Fruit fly (Drosophila melanogaster): ENCODE measurements around the gene CG16790.

Gene CG16790

DNA sequence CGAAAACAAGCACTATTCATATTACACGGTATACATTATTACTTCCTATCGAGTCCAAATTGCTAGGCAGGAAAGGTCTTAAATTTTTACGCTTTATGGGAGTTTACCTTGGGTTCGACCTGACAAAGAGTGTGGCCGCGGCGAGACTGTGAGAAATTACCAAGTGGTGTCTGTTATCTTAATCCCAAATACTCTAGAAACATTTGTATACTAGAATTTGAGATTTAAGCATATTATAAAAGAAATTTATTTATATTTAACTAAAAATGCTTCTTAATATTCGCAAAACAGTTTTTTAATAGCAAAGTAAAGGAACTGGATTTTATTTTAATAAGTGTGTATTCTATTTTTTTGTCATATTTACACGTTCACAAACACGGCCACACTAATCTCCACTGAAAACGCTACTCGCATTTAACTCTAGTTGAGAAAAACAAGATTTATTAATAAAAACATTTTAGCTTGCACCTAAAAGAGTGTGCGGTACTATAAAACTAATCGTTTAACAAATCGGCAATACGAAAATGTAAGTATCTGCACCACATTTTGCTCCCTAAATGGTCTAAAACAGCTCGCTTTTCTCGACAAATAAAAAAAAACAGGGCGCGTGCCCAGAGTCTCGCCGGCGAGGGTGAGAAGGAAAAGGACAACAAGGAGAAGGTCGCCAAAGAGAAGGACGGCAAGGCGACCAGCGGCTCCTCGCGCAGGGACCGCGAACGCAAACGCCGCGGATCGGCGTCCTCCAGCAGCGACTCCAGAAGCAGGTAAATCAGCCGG is 18.2 kb downstream of the CG16790 start, which contains the start of the genes mura and RnpS1:
TSS of gene mura (minus strand) at position 148 of the 777 bp plus-strand sequence.
TSS of gene RnpS1 (plus strand) at position 376 of the 777 bp plus-strand sequence.
- TF ChIP-seq Myc (optimal IDR thresholded peaks at IDR 0.05): no peak
- TF ChIP-seq psq (optimal IDR thresholded peaks at IDR 0.05): no peak
- TF ChIP-seq Sin3A (optimal IDR thresholded peaks at IDR 0.05): no peak
- TF ChIP-seq ttk (optimal IDR thresholded peaks at IDR 0.05): no peak
- TF ChIP-seq insv (optimal IDR thresholded peaks at IDR 0.05): no peak
- TF ChIP-seq h (optimal IDR thresholded peaks at IDR 0.05): no peak

DNA sequence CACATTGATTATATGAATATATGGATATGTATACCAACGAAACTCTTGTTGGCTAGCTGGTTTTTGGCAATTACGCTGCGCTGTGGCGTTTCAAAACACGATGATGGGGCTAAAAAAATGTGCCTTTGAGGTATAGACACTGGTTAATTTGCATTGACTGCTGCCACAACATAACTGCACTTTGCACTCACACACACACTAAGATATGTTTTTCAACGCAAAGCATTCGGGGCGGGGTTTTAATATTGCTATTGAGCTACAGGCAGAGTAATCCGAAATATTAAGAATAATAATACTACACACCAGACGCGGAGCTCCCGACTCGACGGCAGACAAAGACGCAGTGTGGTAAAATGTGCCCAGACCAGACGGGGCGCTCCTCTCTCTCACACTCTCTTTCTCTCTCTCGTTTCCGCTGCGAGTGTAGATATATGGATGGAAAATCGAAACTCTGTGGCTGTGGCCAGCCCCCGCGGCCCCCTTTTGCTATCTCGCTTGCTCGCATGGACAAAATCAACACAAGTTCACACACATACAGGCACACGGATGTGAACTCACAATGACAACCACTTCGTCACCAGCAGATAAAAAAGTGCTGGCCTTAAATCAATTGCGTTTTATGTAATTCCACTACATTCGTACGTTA is 18.9 kb downstream of the CG16790 start:
- no peak for TF ChIP-seq psq (optimal IDR thresholded peaks at IDR 0.05)
- peak; percentile 82 for TF ChIP-seq insv (optimal IDR thresholded peaks at IDR 0.05)

DNA sequence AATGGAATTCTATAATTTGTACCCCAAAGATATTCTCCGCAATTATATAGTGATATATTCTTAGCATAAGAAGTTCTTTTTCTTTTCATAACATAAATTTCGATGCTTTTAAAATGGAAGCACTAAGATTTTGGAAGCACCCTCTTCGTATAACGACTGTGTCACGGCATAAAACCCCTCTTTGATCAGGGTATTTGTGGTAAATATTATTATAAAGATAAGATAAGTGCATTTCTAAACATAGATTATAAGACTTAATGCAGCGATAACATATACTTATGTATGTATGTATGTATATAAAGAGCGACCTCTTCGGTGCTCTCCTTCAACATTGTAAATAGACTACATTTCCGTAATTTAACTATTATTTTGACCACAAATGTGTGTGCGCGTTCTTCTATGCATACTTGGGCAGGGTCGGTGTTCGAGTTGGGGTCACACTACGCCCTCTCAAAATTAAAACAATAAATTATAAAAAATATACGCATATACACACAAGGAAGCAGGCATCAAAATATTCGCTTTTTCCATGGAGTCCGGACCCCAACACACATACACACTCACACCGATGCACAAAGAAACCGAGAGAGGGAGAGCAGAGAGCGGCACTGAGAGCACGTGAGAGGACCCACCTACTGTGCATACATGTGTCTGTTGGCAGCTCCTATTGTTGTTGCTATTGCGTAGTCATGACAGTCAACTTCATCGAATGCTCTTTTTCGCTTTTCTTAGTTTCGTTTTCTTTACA is 19.6 kb downstream of the CG16790 start:
- TF ChIP-seq psq (optimal IDR thresholded peaks at IDR 0.05) (no peak), ttk (optimal IDR thresholded peaks at IDR 0.05) (no peak), Sin3A (optimal IDR thresholded peaks at IDR 0.05) (no peak), insv (optimal IDR thresholded peaks at IDR 0.05) (no peak), h (optimal IDR thresholded peaks at IDR 0.05) (no peak), Myc (optimal IDR thresholded peaks at IDR 0.05) (no peak)

DNA sequence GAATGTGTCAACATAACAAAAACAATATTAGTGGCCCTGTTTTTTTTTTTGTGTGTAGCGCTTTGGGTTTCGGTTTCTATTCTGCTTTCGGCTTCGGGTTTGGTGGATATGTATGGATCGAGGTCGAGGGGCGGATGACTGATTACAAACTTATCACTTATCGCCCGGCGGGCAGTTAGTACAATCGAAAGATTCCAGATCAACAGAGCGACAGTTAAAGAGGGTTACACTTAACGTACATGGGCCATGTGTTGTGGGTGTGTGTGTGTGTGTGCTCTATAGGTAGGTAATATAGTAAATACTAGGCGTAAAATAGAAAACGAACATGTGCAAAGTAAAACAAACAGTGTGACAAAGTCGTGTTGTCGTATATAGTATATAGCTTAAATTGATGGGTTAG is 21.2 kb downstream of the CG16790 start:
- TF ChIP-seq ttk (optimal IDR thresholded peaks at IDR 0.05) (no peak), insv (optimal IDR thresholded peaks at IDR 0.05) (no peak), Sin3A (optimal IDR thresholded peaks at IDR 0.05) (no peak)

DNA sequence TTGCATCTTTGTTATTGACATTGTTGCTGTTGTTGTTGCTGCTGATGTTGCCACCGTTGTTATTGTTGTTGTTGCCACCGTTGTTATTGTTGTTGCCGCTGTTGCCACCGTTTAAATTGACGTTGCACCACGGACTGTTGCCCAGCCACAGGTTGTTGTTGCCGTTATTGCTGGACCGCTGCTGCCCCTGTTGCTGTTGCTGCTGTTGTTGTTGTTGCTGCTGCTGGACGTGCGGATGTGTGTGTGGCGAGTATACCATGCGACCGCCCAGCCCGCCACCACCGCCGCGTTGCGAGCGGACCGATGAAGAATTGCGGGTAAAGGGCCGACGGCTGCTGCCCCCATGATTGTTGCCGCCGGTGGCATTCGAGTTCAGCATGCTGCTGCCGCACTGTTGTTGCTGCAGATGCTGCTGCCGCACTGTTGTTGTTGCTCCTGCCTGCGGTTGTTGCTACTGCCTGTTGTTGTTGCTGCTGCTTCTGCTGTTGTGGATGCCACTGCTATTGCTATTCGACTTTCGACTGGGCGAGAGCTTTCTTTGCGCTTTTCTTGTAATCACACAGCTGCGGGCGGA is 23.1 kb downstream of the CG16790 start:
- TF ChIP-seq insv (optimal IDR thresholded peaks at IDR 0.05) (no peak), Sin3A (optimal IDR thresholded peaks at IDR 0.05) (no peak), Myc (optimal IDR thresholded peaks at IDR 0.05) (no peak), psq (optimal IDR thresholded peaks at IDR 0.05) (no peak), h (optimal IDR thresholded peaks at IDR 0.05) (no peak), ttk (optimal IDR thresholded peaks at IDR 0.05) (no peak)

DNA sequence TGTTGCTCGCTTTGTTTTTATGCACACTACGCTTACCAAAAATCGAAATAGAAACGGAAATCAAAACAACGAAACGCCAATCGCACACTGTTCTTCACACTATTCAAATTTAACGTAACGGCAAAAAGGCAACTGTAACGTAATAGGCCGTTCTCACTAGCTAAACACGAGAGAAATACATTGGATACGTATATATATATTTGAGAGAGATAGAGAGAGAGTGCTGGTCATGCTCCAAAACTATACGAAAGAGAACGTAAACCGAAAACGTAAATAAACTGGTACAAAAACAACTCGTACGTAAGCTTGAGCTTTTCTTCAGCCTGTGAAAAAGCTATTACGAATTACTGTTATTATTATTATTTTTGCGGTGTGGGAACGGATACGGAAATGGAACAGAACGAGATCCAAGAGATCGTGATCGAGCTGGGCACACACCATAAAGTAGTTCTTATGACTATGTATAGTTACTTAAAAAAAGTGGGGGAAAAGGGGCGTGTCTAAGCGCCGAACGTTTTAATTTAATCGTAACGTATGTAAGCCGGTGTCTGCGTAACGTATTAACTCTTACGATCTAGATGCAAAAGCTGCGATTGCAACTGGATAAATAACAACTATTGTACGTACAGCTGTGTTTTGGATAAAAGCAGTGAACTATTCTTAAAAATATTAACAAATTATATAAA is 26.4 kb downstream of the CG16790 start:
- TF ChIP-seq ttk (optimal IDR thresholded peaks at IDR 0.05) (no peak), insv (optimal IDR thresholded peaks at IDR 0.05) (no peak), psq (optimal IDR thresholded peaks at IDR 0.05) (no peak), h (optimal IDR thresholded peaks at IDR 0.05) (no peak), Sin3A (optimal IDR thresholded peaks at IDR 0.05) (no peak), Myc (optimal IDR thresholded peaks at IDR 0.05) (no peak)

DNA sequence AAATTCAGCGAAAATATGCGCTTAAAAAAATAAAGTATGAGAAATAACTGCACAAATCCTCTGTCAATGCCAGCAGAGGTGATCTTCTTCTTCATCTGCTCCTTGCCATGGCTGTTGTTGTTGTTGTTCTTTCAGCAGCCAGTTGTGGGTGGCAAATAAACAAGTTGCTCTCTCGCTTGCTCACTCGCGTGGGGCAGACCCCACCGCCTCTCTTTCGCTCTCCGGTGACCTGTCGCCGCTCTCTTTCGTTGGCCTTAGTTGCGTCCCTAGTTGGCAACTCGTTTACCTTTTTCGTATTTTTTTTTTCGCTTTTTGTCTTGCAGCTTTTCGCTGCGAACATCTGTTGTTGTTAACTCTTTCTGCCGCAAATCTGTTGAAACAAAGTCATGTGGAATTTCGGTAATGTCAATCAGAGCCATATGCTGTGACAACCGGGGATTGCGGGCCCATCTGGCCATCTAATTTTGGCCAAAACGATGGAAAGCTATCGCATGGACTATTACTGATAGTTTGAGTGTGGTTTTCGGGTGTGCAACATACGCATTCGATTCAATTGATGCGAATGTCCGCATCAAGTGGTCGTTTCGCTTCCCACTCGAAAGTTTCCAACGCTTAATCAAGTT is 35.3 kb downstream of the CG16790 start:
- TF ChIP-seq Sin3A (optimal IDR thresholded peaks at IDR 0.05) (no peak), h (optimal IDR thresholded peaks at IDR 0.05) (no peak), psq (optimal IDR thresholded peaks at IDR 0.05) (no peak), ttk (optimal IDR thresholded peaks at IDR 0.05) (no peak), insv (optimal IDR thresholded peaks at IDR 0.05) (no peak), Myc (optimal IDR thresholded peaks at IDR 0.05) (no peak)

DNA sequence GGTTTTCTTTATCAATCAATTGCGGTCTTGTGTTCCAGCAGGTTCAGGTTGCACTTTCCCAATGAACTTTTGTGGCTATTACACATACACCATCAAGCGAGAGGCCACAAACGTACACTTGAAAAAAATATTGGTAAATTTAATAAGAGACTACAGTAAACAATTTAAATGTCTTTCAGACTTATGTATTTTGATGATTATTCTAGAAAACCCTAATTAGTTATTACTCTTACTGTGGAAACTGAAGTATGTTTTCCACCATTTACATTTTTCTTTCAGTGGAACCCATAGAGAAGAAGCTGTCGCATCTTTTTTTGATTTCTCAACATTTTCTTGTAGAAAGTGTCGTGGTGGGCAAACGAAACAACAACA is 35.9 kb downstream of the CG16790 start:
- TF ChIP-seq h (optimal IDR thresholded peaks at IDR 0.05) (no peak), insv (optimal IDR thresholded peaks at IDR 0.05) (no peak), Sin3A (optimal IDR thresholded peaks at IDR 0.05) (no peak), Myc (optimal IDR thresholded peaks at IDR 0.05) (no peak), ttk (optimal IDR thresholded peaks at IDR 0.05) (no peak), psq (optimal IDR thresholded peaks at IDR 0.05) (no peak)

DNA sequence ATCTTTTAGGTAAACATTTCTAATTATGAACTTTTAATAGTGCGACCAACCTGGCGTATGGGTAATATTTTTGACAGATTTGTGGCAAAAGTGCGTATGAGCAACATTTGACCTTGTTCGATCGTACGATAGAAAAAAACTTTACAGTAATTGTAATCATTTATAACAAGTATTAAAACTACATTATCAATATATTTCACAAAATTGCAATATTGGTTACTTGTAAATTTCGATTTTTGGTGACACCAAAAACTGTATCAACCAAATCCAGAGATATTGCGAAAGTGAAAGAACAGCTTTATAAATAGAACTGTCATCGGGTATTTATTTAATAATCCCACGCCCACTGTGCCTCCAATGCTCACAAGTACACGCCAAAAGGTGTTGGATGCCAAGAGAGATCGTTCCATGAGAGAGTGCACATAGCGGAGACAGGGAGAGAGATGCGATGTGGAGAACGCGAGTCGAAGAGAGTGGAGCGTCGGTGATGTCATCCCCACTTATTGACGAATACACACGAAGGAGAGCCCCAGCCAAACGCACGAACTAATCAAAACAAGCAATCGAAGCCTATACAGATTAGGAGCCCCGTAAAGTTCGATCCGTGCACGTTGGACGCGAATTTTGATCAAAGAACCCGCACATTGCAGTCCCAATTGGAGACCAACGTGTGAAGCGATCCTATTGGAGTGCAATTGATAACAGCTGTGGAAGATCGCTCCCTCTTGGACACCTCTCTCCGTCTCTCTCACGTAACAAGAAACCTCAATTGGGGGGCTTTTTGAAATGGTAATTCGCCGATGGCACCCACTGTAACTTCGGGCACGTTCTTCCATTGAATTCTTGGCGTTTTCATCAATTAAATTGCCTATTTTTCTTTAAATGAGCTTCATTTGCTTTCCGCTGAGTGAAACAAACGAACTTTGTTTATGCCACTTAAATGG is 36.6 kb downstream of the CG16790 start:
- TF ChIP-seq h (optimal IDR thresholded peaks at IDR 0.05) (no peak), Sin3A (optimal IDR thresholded peaks at IDR 0.05) (no peak), Myc (optimal IDR thresholded peaks at IDR 0.05) (no peak), psq (optimal IDR thresholded peaks at IDR 0.05) (no peak), ttk (optimal IDR thresholded peaks at IDR 0.05) (no peak), insv (optimal IDR thresholded peaks at IDR 0.05) (no peak)

DNA sequence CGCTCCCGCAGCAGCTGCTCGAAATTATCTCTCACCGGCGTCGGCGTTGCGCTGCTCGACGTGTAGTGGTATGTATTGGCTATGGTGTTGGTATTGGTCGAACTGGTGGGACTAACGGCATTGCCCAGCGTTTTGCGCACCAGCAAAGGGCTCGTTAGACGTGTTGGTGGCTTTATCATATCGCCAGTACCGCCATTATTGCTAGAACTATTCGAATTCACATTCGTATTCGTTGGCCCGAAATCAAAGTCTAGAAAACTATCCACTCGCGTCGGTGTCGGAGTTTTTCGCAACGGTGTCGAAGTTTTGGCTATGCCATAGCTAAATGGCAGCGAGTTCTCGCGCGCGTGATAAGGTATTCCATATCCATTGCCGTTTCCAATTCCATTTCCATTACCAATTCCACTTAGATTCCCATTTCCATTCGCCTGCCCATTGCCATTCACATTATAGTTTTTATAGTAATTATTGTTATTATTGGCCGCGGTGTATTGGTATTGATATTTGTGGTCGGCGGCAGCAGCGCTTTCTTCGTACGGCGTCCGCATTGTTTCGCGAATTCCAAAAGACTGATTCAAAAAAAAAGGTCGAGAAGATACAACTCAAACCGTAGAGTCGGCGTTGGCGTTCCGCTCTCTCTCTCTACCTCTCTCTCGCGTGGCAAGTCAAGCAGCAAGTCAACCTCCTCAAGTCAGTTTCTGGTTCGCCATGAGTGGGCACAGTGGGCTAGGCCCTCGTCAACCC is 37.4 kb downstream of the CG16790 start, which contains the start of gene by:
TSS of gene by (minus strand) at position 575 of the 744 bp plus-strand sequence.
- TF ChIP-seq h (optimal IDR thresholded peaks at IDR 0.05): no peak
- no peak for TF ChIP-seq Myc (optimal IDR thresholded peaks at IDR 0.05)
- TF ChIP-seq psq (optimal IDR thresholded peaks at IDR 0.05): no peak
- TF ChIP-seq ttk (optimal IDR thresholded peaks at IDR 0.05): no peak
- TF ChIP-seq insv (optimal IDR thresholded peaks at IDR 0.05): no peak
- no peak for TF ChIP-seq Sin3A (optimal IDR thresholded peaks at IDR 0.05)

All from Kc167 (cell line).